Fruit fly (Drosophila melanogaster) whole organism, embryonic: ENCODE data around the gene CG43702.
A peak's percentile ranks its signal among the peaks of the same experiment; 100 is the strongest.

Experiments
- CG11504 ChIP-seq: fragments of 200-800 bp; sonication (Bioruptor generic); optimal IDR thresholded peaks from 3 replicates; lab custom pipeline; 2019; ENCODE audit warnings: missing biosample characterization, mild to moderate bottlenecking, missing genetic modification characterization, moderate library complexity
- CG12104 ChIP-seq: fragments of 200-800 bp; sonication (Bioruptor generic); optimal IDR thresholded peaks from 3 replicates; lab custom pipeline; 2016; ENCODE audit warnings: missing biosample characterization, missing genetic modification characterization
- CG12942 ChIP-seq: fragments of 200-800 bp; sonication (Bioruptor generic); optimal IDR thresholded peaks from 3 replicates; lab custom pipeline; 2016; ENCODE audit warnings: missing biosample characterization, missing genetic modification characterization
- CG14860 ChIP-seq: fragments of 200-800 bp; sonication (Bioruptor generic); IDR thresholded peaks from 3 replicates; pipeline ENCODE4 v1.3.6; 2022; ENCODE audit warnings: missing biosample characterization, missing genetic modification characterization; ENCODE audit not compliant: partially characterized antibody
- CG1792 ChIP-seq: fragments of 200-800 bp; sonication (Bioruptor generic); optimal IDR thresholded peaks from 2 replicates; lab custom pipeline; 2016; ENCODE audit warnings: missing biosample characterization, missing genetic modification characterization
- CG2129 ChIP-seq: fragments of 200-800 bp; sonication (Bioruptor generic); IDR thresholded peaks from 2 replicates; pipeline ENCODE4 v1.3.6; 2022; ENCODE audit warnings: missing biosample characterization, missing genetic modification characterization; ENCODE audit not compliant: partially characterized antibody
- CG3065 ChIP-seq: fragments of 200-800 bp; sonication (Bioruptor generic); optimal IDR thresholded peaks from 2 replicates; lab custom pipeline; 2016; ENCODE audit warnings: missing biosample characterization, missing genetic modification characterization
- CG3281 ChIP-seq: fragments of 200-800 bp; sonication (Bioruptor generic); optimal IDR thresholded peaks from 3 replicates; lab custom pipeline; 2017; ENCODE audit warnings: missing biosample characterization, mild to moderate bottlenecking, missing genetic modification characterization
- CG33213 ChIP-seq: fragments of 200-800 bp; sonication (Bioruptor generic); optimal IDR thresholded peaks from 3 replicates; lab custom pipeline; 2016; ENCODE audit warnings: missing biosample characterization, missing genetic modification characterization
- CG3407 ChIP-seq: fragments of 200-800 bp; sonication (Bioruptor generic); optimal IDR thresholded peaks from 2 replicates; lab custom pipeline; 2018; ENCODE audit warnings: missing biosample characterization, mild to moderate bottlenecking, missing genetic modification characterization
- CG4730 ChIP-seq: fragments of 200-800 bp; sonication (Bioruptor generic); IDR thresholded peaks from 2 replicates; pipeline ENCODE4 v1.3.6; 2022; ENCODE audit warnings: missing biosample characterization, missing genetic modification characterization
- CG5180 ChIP-seq: fragments of 200-800 bp; sonication (Bioruptor generic); optimal IDR thresholded peaks from 3 replicates; lab custom pipeline; 2017; ENCODE audit warnings: missing biosample characterization, missing genetic modification characterization, mild to moderate bottlenecking, moderate library complexity, missing genetic modification reagents
- CG6272 ChIP-seq: fragments of 200-800 bp; sonication (Bioruptor generic); IDR thresholded peaks from 2 replicates; pipeline ENCODE4 v1.3.6; 2022; ENCODE audit warnings: missing biosample characterization, missing genetic modification characterization
- CG6791 ChIP-seq: fragments of 200-800 bp; sonication (Bioruptor generic); IDR thresholded peaks from 3 replicates; pipeline ENCODE4 v1.3.6; 2022; ENCODE audit warnings: missing biosample characterization, missing genetic modification characterization; ENCODE audit not compliant: partially characterized antibody
- CG8924 ChIP-seq: fragments of 200-800 bp; optimal IDR thresholded peaks from 3 replicates; lab custom pipeline; 2019; ENCODE audit warnings: missing biosample characterization, mild to moderate bottlenecking, missing genetic modification characterization, moderate library complexity
- CG9797 ChIP-seq: fragments of 200-800 bp; sonication (Bioruptor generic); optimal IDR thresholded peaks from 3 replicates; lab custom pipeline; 2018; ENCODE audit warnings: missing biosample characterization, mild to moderate bottlenecking, missing genetic modification characterization
- CkIIα-i1 ChIP-seq: fragments of 200-800 bp; sonication (Bioruptor generic); IDR thresholded peaks from 2 replicates; pipeline ENCODE4 v1.3.6; 2022; ENCODE audit warnings: missing biosample characterization, missing genetic modification characterization
- Doc2 ChIP-seq: fragments of 200-800 bp; sonication (Bioruptor generic); IDR thresholded peaks from 2 replicates; pipeline ENCODE4 v1.3.6; 2022; ENCODE audit warnings: missing biosample characterization, missing genetic modification characterization
- Doc3 ChIP-seq: fragments of 200-800 bp; sonication (Bioruptor generic); IDR thresholded peaks from 3 replicates; pipeline ENCODE4 v1.3.6; 2022; ENCODE audit warnings: missing biosample characterization, missing genetic modification characterization; ENCODE audit not compliant: partially characterized antibody
- ERR ChIP-seq: fragments of 200-800 bp; sonication (Bioruptor generic); optimal IDR thresholded peaks from 2 replicates; lab custom pipeline; 2016; ENCODE audit warnings: missing biosample characterization, missing genetic modification characterization
- Fer3 ChIP-seq: fragments of 200-800 bp; sonication (Bioruptor generic); optimal IDR thresholded peaks from 2 replicates; lab custom pipeline; 2018; ENCODE audit warnings: missing biosample characterization, mild to moderate bottlenecking, missing genetic modification characterization, moderate library complexity
- HHEX ChIP-seq: fragments of 200-800 bp; sonication (Bioruptor generic); optimal IDR thresholded peaks from 3 replicates; lab custom pipeline; 2017; ENCODE audit warnings: missing biosample characterization, mild to moderate bottlenecking, missing genetic modification characterization, missing genetic modification reagents
- Hand ChIP-seq: fragments of 200-800 bp; sonication (Bioruptor generic); optimal IDR thresholded peaks from 2 replicates; lab custom pipeline; 2017; ENCODE audit warnings: mild to moderate bottlenecking, missing biosample characterization, missing genetic modification reagents, missing genetic modification characterization
- HmgZ ChIP-seq: fragments of 200-800 bp; sonication (Bioruptor generic); optimal IDR thresholded peaks from 2 replicates; lab custom pipeline; 2018; ENCODE audit warnings: missing biosample characterization, mild to moderate bottlenecking, missing genetic modification characterization
- Max ChIP-seq: fragments of 200-800 bp; sonication (Bioruptor generic); optimal IDR thresholded peaks from 2 replicates; lab custom pipeline; 2016; ENCODE audit warnings: missing biosample characterization, mild to moderate bottlenecking, missing genetic modification characterization
- Mes4 ChIP-seq: fragments of 200-800 bp; sonication (Bioruptor generic); optimal IDR thresholded peaks from 2 replicates; lab custom pipeline; 2016; ENCODE audit warnings: missing biosample characterization, missing genetic modification characterization
- Nf-YC ChIP-seq: fragments of 200-800 bp; optimal IDR thresholded peaks from 3 replicates; lab custom pipeline; 2019; ENCODE audit warnings: missing biosample characterization, mild to moderate bottlenecking, missing genetic modification characterization, moderate library complexity
- Pdp1 ChIP-seq, 2 experiments: fragments of 200-800 bp; sonication (Bioruptor generic); optimal IDR thresholded peaks; 3 replicates each; lab custom pipeline; 2016; ENCODE audit warnings: missing biosample characterization in 2 of 2, missing genetic modification characterization in 2 of 2, mild to moderate bottlenecking in 1 of 2, moderate library complexity in 1 of 2
- Sry-β ChIP-seq: fragments of 200-800 bp; sonication (Bioruptor generic); optimal IDR thresholded peaks from 2 replicates; lab custom pipeline; 2018; ENCODE audit warnings: missing biosample characterization, mild to moderate bottlenecking, missing genetic modification characterization, moderate library complexity
- Stat92E ChIP-seq, 3 experiments: fragments of >200 bp in 2 of 3; fragments of 200-800 bp in 1 of 3; sonication (Bioruptor generic) in 1 of 3; optimal IDR thresholded peaks; 2 replicates each; lab custom pipeline; 2017 to 2019; ENCODE audit warnings: missing biosample characterization in 3 of 3, missing genetic modification characterization in 3 of 3, mild to moderate bottlenecking in 1 of 3, moderate library complexity in 1 of 3
- Vsx1 ChIP-seq: fragments of 200-800 bp; sonication (Bioruptor generic); optimal IDR thresholded peaks from 2 replicates; lab custom pipeline; 2017; ENCODE audit warnings: missing biosample characterization, mild to moderate bottlenecking, missing genetic modification characterization, missing genetic modification reagents
- Xbp1 ChIP-seq: fragments of 200-800 bp; sonication (Bioruptor generic); optimal IDR thresholded peaks from 3 replicates; lab custom pipeline; 2016; ENCODE audit warnings: missing biosample characterization, mild to moderate bottlenecking, missing genetic modification characterization
- bsh ChIP-seq, 2 experiments: fragments of 200-800 bp; sonication (Bioruptor generic); optimal IDR thresholded peaks; 2 replicates each; lab custom pipeline; 2017 to 2018; ENCODE audit warnings: mild to moderate bottlenecking in 2 of 2, missing biosample characterization in 2 of 2, missing genetic modification characterization in 2 of 2, moderate library complexity in 1 of 2
- caup ChIP-seq: fragments of 200-800 bp; sonication (Bioruptor generic); optimal IDR thresholded peaks from 3 replicates; lab custom pipeline; 2017; ENCODE audit warnings: missing biosample characterization, mild to moderate bottlenecking, missing genetic modification characterization, moderate library complexity; ENCODE audit not compliant: severe bottlenecking
- crol ChIP-seq: fragments of 200-800 bp; sonication (Bioruptor generic); IDR thresholded peaks from 2 replicates; pipeline ENCODE4 v1.3.6; 2022; ENCODE audit warnings: missing biosample characterization, missing genetic modification characterization
- dysf ChIP-seq: fragments of 200-800 bp; sonication (Bioruptor generic); IDR thresholded peaks from 3 replicates; pipeline ENCODE4 v1.3.6; 2022; ENCODE audit warnings: missing biosample characterization, missing genetic modification characterization
- esg ChIP-seq: fragments of 200-800 bp; sonication (Bioruptor generic); conservative IDR thresholded peaks from 2 replicates; pipeline ENCODE4 v1.3.6; 2022; ENCODE audit warnings: missing biosample characterization, missing genetic modification characterization
- fd3F ChIP-seq: fragments of 200-800 bp; sonication (Bioruptor generic); optimal IDR thresholded peaks from 2 replicates; lab custom pipeline; 2018; ENCODE audit warnings: missing biosample characterization, mild to moderate bottlenecking, missing genetic modification characterization, moderate library complexity
- hbn ChIP-seq: fragments of 200-800 bp; sonication (Bioruptor generic); IDR thresholded peaks from 2 replicates; pipeline ENCODE4 v1.3.6; 2022; ENCODE audit warnings: missing biosample characterization, missing genetic modification characterization; ENCODE audit not compliant: partially characterized antibody
- insv ChIP-seq, 2 experiments: fragments of 200-800 bp; sonication (Bioruptor generic); optimal IDR thresholded peaks; 3 replicates each; lab custom pipeline; 2016 to 2018; ENCODE audit warnings: missing biosample characterization in 2 of 2, missing genetic modification characterization in 2 of 2
- jumu ChIP-seq: fragments of 200-800 bp; sonication (Bioruptor generic); optimal IDR thresholded peaks from 3 replicates; lab custom pipeline; 2016; ENCODE audit warnings: missing biosample characterization, missing genetic modification characterization
- klu ChIP-seq: fragments of 200-800 bp; sonication (Bioruptor generic); IDR thresholded peaks from 2 replicates; pipeline ENCODE4 v1.3.6; 2022; ENCODE audit warnings: missing biosample characterization, missing genetic modification characterization
- kni ChIP-seq: fragments of 200-800 bp; sonication (Bioruptor generic); optimal IDR thresholded peaks from 3 replicates; lab custom pipeline; 2017; ENCODE audit warnings: mild to moderate bottlenecking, missing biosample characterization, missing genetic modification reagents, missing genetic modification characterization
- mam ChIP-seq: fragments of 200-800 bp; sonication (Bioruptor generic); optimal IDR thresholded peaks from 3 replicates; lab custom pipeline; 2016; ENCODE audit warnings: missing biosample characterization, missing genetic modification characterization
- mld ChIP-seq: fragments of 200-800 bp; sonication (Bioruptor generic); IDR thresholded peaks from 3 replicates; pipeline ENCODE4 v1.3.6; 2022; ENCODE audit warnings: missing biosample characterization, missing genetic modification characterization; ENCODE audit not compliant: partially characterized antibody
- repo ChIP-seq: fragments of 200-800 bp; sonication (Bioruptor generic); optimal IDR thresholded peaks from 2 replicates; lab custom pipeline; 2016; ENCODE audit warnings: missing biosample characterization, missing genetic modification characterization
- sr ChIP-seq: fragments of 200-800 bp; sonication (Bioruptor generic); IDR thresholded peaks from 3 replicates; pipeline ENCODE4 v1.3.6; 2022; ENCODE audit warnings: missing biosample characterization, missing genetic modification characterization
- stwl ChIP-seq: fragments of 200-800 bp; sonication (Bioruptor generic); optimal IDR thresholded peaks from 3 replicates; lab custom pipeline; 2018; ENCODE audit warnings: missing biosample characterization, mild to moderate bottlenecking, missing genetic modification characterization, moderate library complexity
- tup ChIP-seq: fragments of 200-800 bp; sonication (Bioruptor generic); optimal IDR thresholded peaks from 2 replicates; lab custom pipeline; 2016; ENCODE audit warnings: missing biosample characterization, mild to moderate bottlenecking, missing genetic modification characterization, moderate library complexity

Gene CG43702

DNA sequence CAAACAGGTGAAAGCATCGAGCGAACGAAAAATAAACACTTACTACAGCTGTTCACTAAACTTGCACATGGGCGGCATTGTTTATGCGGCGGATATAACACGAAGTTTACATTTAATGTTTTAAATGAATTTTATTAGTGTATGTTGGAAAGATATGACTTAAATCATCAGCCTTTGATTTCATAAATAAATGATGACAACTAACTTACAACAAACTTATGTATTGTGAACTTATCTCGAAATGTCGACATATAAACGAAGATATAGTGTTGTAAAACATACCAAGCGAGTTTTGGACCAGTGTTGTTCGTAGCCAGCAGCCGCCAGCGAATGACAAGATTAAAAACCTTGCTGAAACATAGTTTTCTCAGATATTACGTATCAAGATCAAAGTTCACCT lies 5.9 kb downstream of the CG43702 start, which contains the start of the genes CG11309 and CG7632 (continued):
- TF ChIP-seq CG1792 (GFP tag; lab: Kevin White, UChicago) (peak; percentile 97), dysf (peak; percentile 98), CG9797 (GFP tag; lab: Kevin White, UChicago) (peak; percentile 74), caup (GFP tag; lab: Kevin White, UChicago) (peak; percentile 99), CG4730 (GFP tag; lab: Robert Waterston, UW) (peak; percentile 83), CG11504 (tag; lab: Kevin White, UChicago) (peak; percentile 98), Mes4 (GFP tag; lab: Kevin White, UChicago) (peak; percentile 98), Doc3 (GFP tag; lab: Robert Waterston, UW) (no peak), sr (GFP tag; lab: Robert Waterston, UW) (peak; percentile 94), esg (GFP tag; lab: Robert Waterston, UW) (peak; percentile 96), ERR (GFP tag; lab: Kevin White, UChicago) (peak; percentile 98), insv (GFP tag; optimal IDR thresholded peaks at IDR 0.05; lab: Kevin White, UChicago) (peak; percentile 48 to 87), CG8924 (tag; lab: Kevin White, UChicago) (peak; percentile 100), CG33213 (peak; percentile 99), Pdp1 (GFP tag; optimal IDR thresholded peaks at IDR 0.05; lab: Kevin White, UChicago) (peak; percentile 98), stwl (tag; lab: Kevin White, UChicago) (peak; percentile 99), repo (GFP tag; lab: Kevin White, UChicago) (peak; percentile 98), kni (GFP tag; lab: Kevin White, UChicago) (peak; percentile 100), HHEX (GFP tag; lab: Kevin White, UChicago) (peak; percentile 99), mam (peak; percentile 98), Fer3 (tag; lab: Kevin White, UChicago) (peak; percentile 100), bsh (GFP tag; optimal IDR thresholded peaks at IDR 0.05; lab: Kevin White, UChicago) (peak; percentile 98 to 100), CG12104 (peak; percentile 100), Xbp1 (peak; percentile 99), crol (peak; percentile 71), Nf-YC (tag; lab: Kevin White, UChicago) (peak; percentile 96), hbn (GFP tag; lab: Robert Waterston, UW) (peak; percentile 36; the same call in 1 of the 2 replicates), CG6272 (GFP tag; lab: Robert Waterston, UW) (peak; percentile 79), CG3407 (GFP tag; lab: Kevin White, UChicago) (peak; percentile 98), CG14860 (no peak), tup (GFP tag; lab: Kevin White, UChicago) (peak; percentile 98), fd3F (GFP tag; lab: Kevin White, UChicago) (peak; percentile 98), CG12942 (GFP tag; lab: Kevin White, UChicago) (peak; percentile 98), CkIIα-i1 (GFP tag; lab: Robert Waterston, UW) (peak; percentile 75), Stat92E (GFP tag; optimal IDR thresholded peaks at IDR 0.05; lab: Kevin White, UChicago) (peak in 1 of 3 experiments; percentile 99), Sry-β (peak; percentile 81), CG3065 (GFP tag; lab: Kevin White, UChicago) (peak; percentile 97), mld (GFP tag; lab: Robert Waterston, UW) (no peak), CG3281 (GFP tag; lab: Kevin White, UChicago) (peak; percentile 100), jumu (GFP tag; lab: Kevin White, UChicago) (peak; percentile 97), CG2129 (GFP tag; lab: Robert Waterston, UW) (no peak), CG5180 (GFP tag; lab: Kevin White, UChicago) (peak; percentile 94), Vsx1 (GFP tag; lab: Kevin White, UChicago) (peak; percentile 98), Hand (peak; percentile 99), klu (GFP tag; lab: Robert Waterston, UW) (peak; percentile 89), HmgZ (tag; lab: Kevin White, UChicago) (peak; percentile 100), Max (peak; percentile 99), CG6791 (GFP tag; lab: Robert Waterston, UW) (0 out of 3 replicates have a peak, but pooled peaks have one; percentile 33), Doc2 (GFP tag; lab: Robert Waterston, UW) (peak; percentile 80)
